Fruit fly (Drosophila melanogaster) whole organism, embryonic: ENCODE data around the gene CG10311.

ENCODE experiments used
- Ada2b ChIP-seq: fragments of 200-800 bp; sonication (Bioruptor generic); IDR thresholded peaks from 2 replicates; pipeline ENCODE4 v1.3.6; 2022; ENCODE audit warnings: missing biosample characterization, missing genetic modification characterization
- BtbVII ChIP-seq: fragments of 200-800 bp; sonication (Bioruptor generic); optimal IDR thresholded peaks from 3 replicates; lab custom pipeline; 2017; ENCODE audit warnings: missing biosample characterization, mild to moderate bottlenecking, missing genetic modification characterization
- CG10462 ChIP-seq: fragments of 200-800 bp; sonication (Bioruptor generic); optimal IDR thresholded peaks from 2 replicates; lab custom pipeline; 2016; ENCODE audit warnings: missing biosample characterization, missing genetic modification characterization
- CG10543 ChIP-seq: fragments of 200-800 bp; sonication (Bioruptor generic); optimal IDR thresholded peaks from 3 replicates; lab custom pipeline; 2017; ENCODE audit warnings: missing biosample characterization, mild to moderate bottlenecking, missing genetic modification characterization, moderate library complexity
- CG11398 ChIP-seq: fragments of 200-800 bp; sonication (Bioruptor generic); optimal IDR thresholded peaks from 2 replicates; lab custom pipeline; 2016; ENCODE audit warnings: missing biosample characterization, missing genetic modification characterization
- CG12942 ChIP-seq: fragments of 200-800 bp; sonication (Bioruptor generic); optimal IDR thresholded peaks from 3 replicates; lab custom pipeline; 2016; ENCODE audit warnings: missing biosample characterization, missing genetic modification characterization
- CG13894 ChIP-seq: fragments of 200-800 bp; sonication (Bioruptor generic); optimal IDR thresholded peaks from 3 replicates; lab custom pipeline; 2018; ENCODE audit warnings: missing biosample characterization, mild to moderate bottlenecking, missing genetic modification characterization, moderate library complexity
- CG15073 ChIP-seq: fragments of 200-800 bp; sonication (Bioruptor generic); optimal IDR thresholded peaks from 2 replicates; lab custom pipeline; 2016; ENCODE audit warnings: missing biosample characterization, missing genetic modification characterization
- CG15514 ChIP-seq: fragments of 200-800 bp; sonication (Bioruptor generic); optimal IDR thresholded peaks from 3 replicates; lab custom pipeline; 2017; ENCODE audit warnings: missing biosample characterization, missing genetic modification characterization, mild to moderate bottlenecking, moderate library complexity, missing genetic modification reagents
- CG17361 ChIP-seq: fragments of 200-800 bp; sonication (Bioruptor generic); IDR thresholded peaks from 3 replicates; pipeline ENCODE4 v1.3.6; 2022; ENCODE audit warnings: missing biosample characterization, missing genetic modification characterization
- CG1792 ChIP-seq: fragments of 200-800 bp; sonication (Bioruptor generic); optimal IDR thresholded peaks from 2 replicates; lab custom pipeline; 2016; ENCODE audit warnings: missing biosample characterization, missing genetic modification characterization
- CG18262 ChIP-seq: fragments of 200-800 bp; optimal IDR thresholded peaks from 3 replicates; lab custom pipeline; 2019; ENCODE audit warnings: missing biosample characterization, mild to moderate bottlenecking, missing genetic modification characterization, moderate library complexity
- CG31388 ChIP-seq: fragments of 200-800 bp; sonication (Bioruptor generic); optimal IDR thresholded peaks from 2 replicates; lab custom pipeline; 2016; ENCODE audit warnings: missing biosample characterization, missing genetic modification characterization
- CG32532 ChIP-seq: fragments of 200-800 bp; sonication (Bioruptor generic); IDR thresholded peaks from 2 replicates; pipeline ENCODE4 v1.3.6; 2022; ENCODE audit warnings: missing biosample characterization, missing genetic modification characterization
- CG3281 ChIP-seq: fragments of 200-800 bp; sonication (Bioruptor generic); optimal IDR thresholded peaks from 3 replicates; lab custom pipeline; 2017; ENCODE audit warnings: missing biosample characterization, mild to moderate bottlenecking, missing genetic modification characterization
- CG33213 ChIP-seq: fragments of 200-800 bp; sonication (Bioruptor generic); optimal IDR thresholded peaks from 3 replicates; lab custom pipeline; 2016; ENCODE audit warnings: missing biosample characterization, missing genetic modification characterization
- CG34376 ChIP-seq: fragments of 200-800 bp; sonication (Bioruptor generic); optimal IDR thresholded peaks from 2 replicates; lab custom pipeline; 2018; ENCODE audit warnings: missing biosample characterization, mild to moderate bottlenecking, missing genetic modification characterization
- CG3995 ChIP-seq: fragments of 200-800 bp; sonication (Bioruptor generic); optimal IDR thresholded peaks from 3 replicates; lab custom pipeline; 2016; ENCODE audit warnings: missing biosample characterization, missing genetic modification characterization
- CG4617 ChIP-seq: fragments of 200-800 bp; sonication (Bioruptor generic); optimal IDR thresholded peaks from 3 replicates; lab custom pipeline; 2016; ENCODE audit warnings: missing biosample characterization, missing genetic modification characterization, borderline replicate concordance
- CG6765 ChIP-seq: fragments of 200-800 bp; sonication (Bioruptor generic); optimal IDR thresholded peaks from 3 replicates; lab custom pipeline; 2017; ENCODE audit warnings: missing biosample characterization, mild to moderate bottlenecking, missing genetic modification characterization
- CrebB ChIP-seq: fragments of 200-800 bp; sonication (Bioruptor generic); optimal IDR thresholded peaks from 3 replicates; lab custom pipeline; 2018; ENCODE audit warnings: missing biosample characterization, mild to moderate bottlenecking, missing genetic modification characterization
- Med ChIP-seq: fragments of 200-800 bp; sonication (Bioruptor generic); peaks from one replicate; lab custom pipeline; 2016; ENCODE audit warnings: missing biosample characterization, missing genetic modification characterization, mild to moderate bottlenecking, inconsistent platforms, moderate library complexity
- Opbp ChIP-seq: fragments of 200-800 bp; sonication (Bioruptor generic); IDR thresholded peaks from 3 replicates; pipeline ENCODE4 v1.3.6; 2022; ENCODE audit warnings: missing biosample characterization, missing genetic modification characterization; ENCODE audit not compliant: partially characterized antibody
- Pdp1 ChIP-seq, 2 experiments: fragments of 200-800 bp; sonication (Bioruptor generic); optimal IDR thresholded peaks; 3 replicates each; lab custom pipeline; 2016; ENCODE audit warnings: missing biosample characterization in 2 of 2, missing genetic modification characterization in 2 of 2, mild to moderate bottlenecking in 1 of 2, moderate library complexity in 1 of 2
- Rfx ChIP-seq: fragments of 200-800 bp; sonication (Bioruptor generic); IDR thresholded peaks from 2 replicates; pipeline ENCODE4 v1.3.6; 2022; ENCODE audit warnings: missing biosample characterization, missing genetic modification characterization
- Sox100B ChIP-seq: fragments of 200-800 bp; sonication (Bioruptor generic); optimal IDR thresholded peaks from 3 replicates; lab custom pipeline; 2018; ENCODE audit warnings: missing biosample characterization, mild to moderate bottlenecking, missing genetic modification characterization
- Sry-δ ChIP-seq: fragments of 200-800 bp; sonication (Bioruptor generic); optimal IDR thresholded peaks from 2 replicates; lab custom pipeline; 2016; ENCODE audit warnings: missing biosample characterization, missing genetic modification characterization
- ab ChIP-seq: fragments of 200-800 bp; sonication (Bioruptor generic); optimal IDR thresholded peaks from 2 replicates; lab custom pipeline; 2016; ENCODE audit warnings: missing biosample characterization, missing genetic modification characterization
- abd-A ChIP-seq: fragments of 200-800 bp; sonication (Bioruptor generic); optimal IDR thresholded peaks from 3 replicates; lab custom pipeline; 2019; ENCODE audit warnings: missing biosample characterization, mild to moderate bottlenecking, missing genetic modification characterization, moderate library complexity
- aop ChIP-seq: fragments of 200-800 bp; sonication (Bioruptor generic); IDR thresholded peaks from 2 replicates; pipeline ENCODE4 v1.3.6; 2022; ENCODE audit warnings: missing biosample characterization, missing genetic modification characterization
- bab2 ChIP-seq: fragments of 200-800 bp; sonication (Bioruptor generic); optimal IDR thresholded peaks from 2 replicates; lab custom pipeline; 2016; ENCODE audit warnings: missing biosample characterization, missing genetic modification characterization
- ci ChIP-seq: fragments of 200-800 bp; sonication (Bioruptor generic); IDR thresholded peaks from 3 replicates; pipeline ENCODE4 v1.3.6; 2022; ENCODE audit warnings: missing biosample characterization, missing genetic modification characterization
- cwo ChIP-seq: fragments of 200-800 bp; sonication (Bioruptor generic); optimal IDR thresholded peaks from 3 replicates; lab custom pipeline; 2017; ENCODE audit warnings: missing biosample characterization, missing genetic modification characterization, mild to moderate bottlenecking, moderate library complexity, missing genetic modification reagents
- gcm2 ChIP-seq: fragments of 200-800 bp; sonication (Bioruptor generic); optimal IDR thresholded peaks from 2 replicates; lab custom pipeline; 2016; ENCODE audit warnings: missing biosample characterization, missing genetic modification characterization
- grau ChIP-seq: fragments of 200-800 bp; optimal IDR thresholded peaks from 3 replicates; lab custom pipeline; 2019; ENCODE audit warnings: missing biosample characterization, mild to moderate bottlenecking, missing genetic modification characterization, moderate library complexity
- grn ChIP-seq: fragments of 200-800 bp; sonication (Bioruptor generic); optimal IDR thresholded peaks from 3 replicates; lab custom pipeline; 2017; ENCODE audit warnings: missing biosample characterization, missing genetic modification characterization
- gro ChIP-seq: fragments of 200-800 bp; sonication (Bioruptor generic); optimal IDR thresholded peaks from 2 replicates; lab custom pipeline; 2016; ENCODE audit warnings: missing biosample characterization, missing genetic modification characterization
- jing ChIP-seq: fragments of 200-800 bp; sonication (Bioruptor generic); optimal IDR thresholded peaks from 2 replicates; lab custom pipeline; 2018; ENCODE audit warnings: missing biosample characterization, mild to moderate bottlenecking, missing genetic modification characterization
- lab ChIP-seq: fragments of 200-800 bp; sonication (Bioruptor generic); optimal IDR thresholded peaks from 3 replicates; lab custom pipeline; 2017; ENCODE audit warnings: missing biosample characterization, missing genetic modification characterization, mild to moderate bottlenecking, moderate library complexity, missing genetic modification reagents
- mirr ChIP-seq: fragments of 200-800 bp; sonication (Bioruptor generic); optimal IDR thresholded peaks from 3 replicates; lab custom pipeline; 2018; ENCODE audit warnings: missing biosample characterization, mild to moderate bottlenecking, missing genetic modification characterization
- oc ChIP-seq: fragments of 200-800 bp; sonication (Bioruptor generic); optimal IDR thresholded peaks from 2 replicates; lab custom pipeline; 2018; ENCODE audit warnings: missing biosample characterization, mild to moderate bottlenecking, missing genetic modification characterization, moderate library complexity
- onecut ChIP-seq: fragments of 200-800 bp; sonication (Bioruptor generic); IDR thresholded peaks from 2 replicates; pipeline ENCODE4 v1.3.6; 2022; ENCODE audit warnings: missing biosample characterization, missing genetic modification characterization
- sc ChIP-seq, 3 experiments: fragments of >200 bp in 2 of 3; fragments of 200-800 bp in 1 of 3; sonication (Bioruptor generic) in 1 of 3; optimal IDR thresholded peaks; 2 replicates in 2 of 3; 3 replicates in 1 of 3; lab custom pipeline; 2017; ENCODE audit warnings: mild to moderate bottlenecking in 1 of 3, missing biosample characterization in 1 of 3, missing genetic modification characterization in 1 of 3, missing genetic modification reagents in 1 of 3
- sd ChIP-seq: fragments of 200-800 bp; sonication (Bioruptor generic); optimal IDR thresholded peaks from 3 replicates; lab custom pipeline; 2018; ENCODE audit warnings: missing biosample characterization, mild to moderate bottlenecking, missing genetic modification characterization, moderate library complexity
- sens ChIP-seq: fragments of 200-800 bp; sonication (Bioruptor generic); peaks from one replicate; lab custom pipeline; 2016; ENCODE audit warnings: missing biosample characterization, missing genetic modification characterization
- sisA ChIP-seq: fragments of 200-800 bp; sonication (Bioruptor generic); IDR thresholded peaks from 2 replicates; pipeline ENCODE4 v1.3.6; 2022; ENCODE audit warnings: missing biosample characterization, missing genetic modification characterization
- slou ChIP-seq: fragments of 200-800 bp; sonication (Bioruptor generic); optimal IDR thresholded peaks from 3 replicates; lab custom pipeline; 2016; ENCODE audit warnings: missing biosample characterization, missing genetic modification characterization
- so ChIP-seq: fragments of 200-800 bp; sonication (Bioruptor generic); IDR thresholded peaks from 3 replicates; pipeline ENCODE4 v1.3.6; 2022; ENCODE audit warnings: missing biosample characterization, missing genetic modification characterization
- sqz ChIP-seq: fragments of 200-800 bp; sonication (Bioruptor generic); optimal IDR thresholded peaks from 3 replicates; lab custom pipeline; 2018; ENCODE audit warnings: missing biosample characterization, mild to moderate bottlenecking, missing genetic modification characterization
- sug ChIP-seq: fragments of 200-800 bp; optimal IDR thresholded peaks from 2 replicates; lab custom pipeline; 2019; ENCODE audit warnings: missing biosample characterization, mild to moderate bottlenecking, missing genetic modification characterization, moderate library complexity
- vvl ChIP-seq: fragments of 200-800 bp; sonication (Bioruptor generic); IDR thresholded peaks from 2 replicates; pipeline ENCODE4 v1.3.6; 2022; ENCODE audit warnings: missing biosample characterization, missing genetic modification characterization
- yki ChIP-seq: fragments of >200 bp; optimal IDR thresholded peaks from 3 replicates; lab custom pipeline; 2018

CG10311 gene

dm6 chr3R:16348289-16348688 is 8.5 kb downstream of the CG10311 start:
- TF ChIP-seq abd-A (tag; lab: Kevin White, UChicago) (peak; percentile 98), sens (GFP tag; lab: Kevin White, UChicago) (peak; percentile 61), CG32532 (GFP tag; lab: Robert Waterston, UW) (0 out of 2 replicates have a peak, but pooled peaks have one; percentile 12), Med (GFP tag; lab: Kevin White, UChicago) (peak; percentile 73), CG6765 (GFP tag; lab: Kevin White, UChicago) (no peak), sc (optimal IDR thresholded peaks at IDR 0.05; lab: Kevin White, UChicago) (no peak), sc (GFP tag; optimal IDR thresholded peaks at IDR 0.05; lab: Kevin White, UChicago) (no peak), Sox100B (GFP tag; lab: Kevin White, UChicago) (no peak), bab2 (GFP tag; lab: Kevin White, UChicago) (no peak), CG3995 (no peak), CG17361 (GFP tag; lab: Robert Waterston, UW) (no peak), oc (tag; lab: Kevin White, UChicago) (no peak), CG13894 (tag; lab: Kevin White, UChicago) (peak; percentile 89), Sry-δ (GFP tag; lab: Kevin White, UChicago) (no peak), gcm2 (GFP tag; lab: Kevin White, UChicago) (no peak), Rfx (GFP tag; lab: Robert Waterston, UW) (no peak), ab (no peak), CG18262 (no peak), vvl (GFP tag; lab: Robert Waterston, UW) (peak; percentile 68; the same call in 1 of the 2 replicates), CG11398 (GFP tag; lab: Kevin White, UChicago) (no peak), Ada2b (GFP tag; lab: Robert Waterston, UW) (no peak), CG10462 (GFP tag; lab: Kevin White, UChicago) (no peak), CG4617 (no peak), jing (no peak), so (no peak), onecut (GFP tag; lab: Robert Waterston, UW) (no peak), CG34376 (peak; percentile 55), slou (GFP tag; lab: Kevin White, UChicago) (no peak), sisA (no peak), grau (peak; percentile 42), CG12942 (no peak), CG31388 (GFP tag; lab: Kevin White, UChicago) (no peak), CG10543 (peak; percentile 48), gro (peak; percentile 51), Pdp1 (GFP tag; optimal IDR thresholded peaks at IDR 0.05; lab: Kevin White, UChicago) (peak in 1 of 2 experiments; percentile 20), CG15514 (GFP tag; lab: Kevin White, UChicago) (peak; percentile 8), CG33213 (GFP tag; lab: Kevin White, UChicago) (no peak)

- TF ChIP-seq mirr (GFP tag; lab: Kevin White, UChicago): peak; percentile 66
- no peak for TF ChIP-seq yki
- peak; percentile 3 for TF ChIP-seq lab (GFP tag; lab: Kevin White, UChicago)
- peak; percentile 91 for TF ChIP-seq sd (tag; lab: Kevin White, UChicago)
- no peak for TF ChIP-seq aop
- TF ChIP-seq CG3281 (GFP tag; lab: Kevin White, UChicago): peak; percentile 18
- TF ChIP-seq cwo (GFP tag; lab: Kevin White, UChicago): peak; percentile 73
- TF ChIP-seq CrebB: no peak
- peak; percentile 93 for TF ChIP-seq grn (GFP tag; lab: Kevin White, UChicago)
- peak; percentile 86 for TF ChIP-seq sqz (GFP tag; lab: Kevin White, UChicago)
- TF ChIP-seq CG34376: peak; percentile 65
- TF ChIP-seq CG1792 (GFP tag; lab: Kevin White, UChicago): no peak
- no peak for TF ChIP-seq gro
- TF ChIP-seq BtbVII (GFP tag; lab: Kevin White, UChicago): peak; percentile 10
- TF ChIP-seq Opbp (GFP tag; lab: Robert Waterston, UW): no peak
- TF ChIP-seq CG15073 (GFP tag; lab: Kevin White, UChicago): no peak
- peak; percentile 85 for TF ChIP-seq sug (tag; lab: Kevin White, UChicago)
- 0 out of 3 replicates have a peak, but pooled peaks have one; percentile 29 for TF ChIP-seq ci
Observed at dm6 chr3R:16347626-16348264, 9.1 kb downstream of the CG10311 start.
